Fruit fly (Drosophila melanogaster) whole organism, embryonic: ENCODE results near the gene Sec23.

Source experiments
- CG1024 ChIP-seq: fragments of 200-800 bp; sonication (Bioruptor generic); IDR thresholded peaks from 2 replicates; pipeline ENCODE4 v1.3.6; 2022; ENCODE audit warnings: missing biosample characterization, missing genetic modification characterization
- CG10462 ChIP-seq: fragments of 200-800 bp; sonication (Bioruptor generic); optimal IDR thresholded peaks from 2 replicates; lab custom pipeline; 2016; ENCODE audit warnings: missing biosample characterization, missing genetic modification characterization
- CG11093 ChIP-seq: fragments of 200-800 bp; sonication (Bioruptor generic); IDR thresholded peaks from 3 replicates; pipeline ENCODE4 v1.3.6; 2022; ENCODE audit warnings: missing biosample characterization, missing genetic modification characterization
- CG11456 ChIP-seq: fragments of 200-800 bp; sonication (Bioruptor generic); IDR thresholded peaks from 3 replicates; pipeline ENCODE4 v1.3.6; 2022; ENCODE audit warnings: missing biosample characterization, missing genetic modification characterization
- CG11696 ChIP-seq: fragments of 200-800 bp; sonication (Bioruptor generic); IDR thresholded peaks from 2 replicates; pipeline ENCODE4 v1.3.6; 2022; ENCODE audit warnings: missing biosample characterization, missing genetic modification characterization
- CG11723 ChIP-seq: fragments of 200-800 bp; sonication (Bioruptor generic); optimal IDR thresholded peaks from 2 replicates; lab custom pipeline; 2017; ENCODE audit warnings: missing biosample characterization, mild to moderate bottlenecking, missing genetic modification characterization
- CG13296 ChIP-seq: fragments of 200-800 bp; sonication (Bioruptor generic); optimal IDR thresholded peaks from 3 replicates; lab custom pipeline; 2018; ENCODE audit warnings: missing biosample characterization, mild to moderate bottlenecking, missing genetic modification characterization
- CG16779 ChIP-seq: fragments of 200-800 bp; sonication (Bioruptor generic); IDR thresholded peaks from 2 replicates; pipeline ENCODE4 v1.3.6; 2022; ENCODE audit warnings: missing biosample characterization, missing genetic modification characterization
- CG17802 ChIP-seq: fragments of 200-800 bp; sonication (Bioruptor generic); optimal IDR thresholded peaks from 2 replicates; lab custom pipeline; 2018; ENCODE audit warnings: missing biosample characterization, mild to moderate bottlenecking, missing genetic modification characterization, moderate library complexity
- CG2202 ChIP-seq: fragments of 200-800 bp; sonication (Bioruptor generic); optimal IDR thresholded peaks from 2 replicates; lab custom pipeline; 2018; ENCODE audit warnings: missing biosample characterization, mild to moderate bottlenecking, missing genetic modification characterization
- CG31224 ChIP-seq: fragments of 200-800 bp; sonication (Bioruptor generic); IDR thresholded peaks from 2 replicates; pipeline ENCODE4 v1.3.6; 2022; ENCODE audit warnings: missing biosample characterization, missing genetic modification characterization
- CG31365 ChIP-seq: fragments of 200-800 bp; sonication (Bioruptor generic); optimal IDR thresholded peaks from 2 replicates; lab custom pipeline; 2018; ENCODE audit warnings: missing biosample characterization, mild to moderate bottlenecking, missing genetic modification characterization
- CG31441 ChIP-seq: fragments of 200-800 bp; sonication (Bioruptor generic); IDR thresholded peaks from 2 replicates; pipeline ENCODE4 v1.3.6; 2022; ENCODE audit warnings: missing biosample characterization, missing genetic modification characterization
- CG3838 ChIP-seq: fragments of 200-800 bp; sonication (Bioruptor generic); optimal IDR thresholded peaks from 3 replicates; lab custom pipeline; 2016; ENCODE audit warnings: missing biosample characterization, missing genetic modification characterization
- CG4707 ChIP-seq: fragments of 200-800 bp; sonication (Bioruptor generic); optimal IDR thresholded peaks from 2 replicates; lab custom pipeline; 2018; ENCODE audit warnings: missing biosample characterization, mild to moderate bottlenecking, missing genetic modification characterization, moderate library complexity
- CG6791 ChIP-seq: fragments of 200-800 bp; sonication (Bioruptor generic); IDR thresholded peaks from 3 replicates; pipeline ENCODE4 v1.3.6; 2022; ENCODE audit warnings: missing biosample characterization, missing genetic modification characterization; ENCODE audit not compliant: partially characterized antibody
- CG6854 ChIP-seq: fragments of 200-800 bp; sonication (Bioruptor generic); optimal IDR thresholded peaks from 3 replicates; lab custom pipeline; 2017; ENCODE audit warnings: missing biosample characterization, mild to moderate bottlenecking, missing genetic modification characterization
- CG8281 ChIP-seq: fragments of 200-800 bp; sonication (Bioruptor generic); optimal IDR thresholded peaks from 2 replicates; lab custom pipeline; 2018; ENCODE audit warnings: missing biosample characterization, mild to moderate bottlenecking, missing genetic modification characterization, moderate library complexity
- CG8478 ChIP-seq: fragments of >200 bp; optimal IDR thresholded peaks from 2 replicates; lab custom pipeline; 2018
- CHES-1-like ChIP-seq: fragments of 200-800 bp; sonication (Bioruptor generic); optimal IDR thresholded peaks from 2 replicates; lab custom pipeline; 2016; ENCODE audit warnings: missing biosample characterization, missing genetic modification characterization
- D19A ChIP-seq: fragments of 200-800 bp; optimal IDR thresholded peaks from 3 replicates; lab custom pipeline; 2019; ENCODE audit warnings: missing biosample characterization, mild to moderate bottlenecking, missing genetic modification characterization, moderate library complexity
- Dfd ChIP-seq, 2 experiments: fragments of >200 bp; optimal IDR thresholded peaks; 2 replicates each; lab custom pipeline; 2017; ENCODE audit warnings: missing biosample characterization in 2 of 2, missing genetic modification characterization in 2 of 2
- Fer3 ChIP-seq: fragments of 200-800 bp; sonication (Bioruptor generic); optimal IDR thresholded peaks from 2 replicates; lab custom pipeline; 2018; ENCODE audit warnings: missing biosample characterization, mild to moderate bottlenecking, missing genetic modification characterization, moderate library complexity
- HLH54F ChIP-seq: fragments of 200-800 bp; sonication (Bioruptor generic); optimal IDR thresholded peaks from 3 replicates; lab custom pipeline; 2016; ENCODE audit warnings: missing biosample characterization, missing genetic modification characterization
- Mrtf ChIP-seq: fragments of 200-800 bp; sonication (Bioruptor generic); IDR thresholded peaks from 3 replicates; pipeline ENCODE4 v1.3.6; 2022; ENCODE audit warnings: missing biosample characterization, missing genetic modification characterization
- Oaz ChIP-seq: fragments of 200-800 bp; sonication (Bioruptor generic); IDR thresholded peaks from 2 replicates; pipeline ENCODE4 v1.3.6; 2022; ENCODE audit warnings: missing biosample characterization, missing genetic modification characterization
- Optix ChIP-seq: fragments of 200-800 bp; sonication (Bioruptor generic); IDR thresholded peaks from 3 replicates; pipeline ENCODE4 v1.3.6; 2022; ENCODE audit warnings: missing biosample characterization, missing genetic modification characterization
- Rx ChIP-seq: fragments of 200-800 bp; sonication (Bioruptor generic); IDR thresholded peaks from 2 replicates; pipeline ENCODE4 v1.3.6; 2022; ENCODE audit warnings: missing biosample characterization, missing genetic modification characterization
- Sox102F ChIP-seq: fragments of 200-800 bp; sonication (Bioruptor generic); optimal IDR thresholded peaks from 2 replicates; lab custom pipeline; 2018; ENCODE audit warnings: missing biosample characterization, mild to moderate bottlenecking, missing genetic modification characterization, moderate library complexity
- Xrp1 ChIP-seq: fragments of 200-800 bp; sonication (Bioruptor generic); IDR thresholded peaks from 2 replicates; pipeline ENCODE4 v1.3.6; 2022; ENCODE audit warnings: missing biosample characterization, missing genetic modification characterization
- ab ChIP-seq: fragments of 200-800 bp; sonication (Bioruptor generic); optimal IDR thresholded peaks from 2 replicates; lab custom pipeline; 2016; ENCODE audit warnings: missing biosample characterization, missing genetic modification characterization
- amos ChIP-seq: fragments of 200-800 bp; sonication (Bioruptor generic); IDR thresholded peaks from 2 replicates; pipeline ENCODE4 v1.3.6; 2022; ENCODE audit warnings: missing biosample characterization, missing genetic modification characterization; ENCODE audit not compliant: partially characterized antibody
- ase ChIP-seq: fragments of 200-800 bp; sonication (Bioruptor generic); IDR thresholded peaks from 3 replicates; pipeline ENCODE4 v1.3.6; 2022; ENCODE audit warnings: missing biosample characterization, missing genetic modification characterization
- az2 ChIP-seq: fragments of 200-800 bp; sonication (Bioruptor generic); optimal IDR thresholded peaks from 3 replicates; lab custom pipeline; 2016; ENCODE audit warnings: missing biosample characterization, missing genetic modification characterization
- bigmax ChIP-seq: fragments of 200-800 bp; sonication (Bioruptor generic); optimal IDR thresholded peaks from 2 replicates; lab custom pipeline; 2018; ENCODE audit warnings: missing biosample characterization, mild to moderate bottlenecking, missing genetic modification characterization
- cad ChIP-seq: fragments of >200 bp; optimal IDR thresholded peaks from 2 replicates; lab custom pipeline; 2017; ENCODE audit warnings: missing biosample characterization, missing genetic modification characterization
- ci ChIP-seq: fragments of 200-800 bp; sonication (Bioruptor generic); IDR thresholded peaks from 3 replicates; pipeline ENCODE4 v1.3.6; 2022; ENCODE audit warnings: missing biosample characterization, missing genetic modification characterization
- dati ChIP-seq: fragments of 200-800 bp; sonication (Bioruptor generic); IDR thresholded peaks from 2 replicates; pipeline ENCODE4 v1.3.6; 2022; ENCODE audit warnings: missing biosample characterization, missing genetic modification characterization
- disco-r ChIP-seq: fragments of 200-800 bp; sonication (Bioruptor generic); optimal IDR thresholded peaks from 2 replicates; lab custom pipeline; 2016; ENCODE audit warnings: missing biosample characterization, missing genetic modification characterization
- fd102C ChIP-seq: fragments of 200-800 bp; sonication (Bioruptor generic); optimal IDR thresholded peaks from 2 replicates; lab custom pipeline; 2018; ENCODE audit warnings: missing biosample characterization, mild to moderate bottlenecking, missing genetic modification characterization, moderate library complexity
- hb ChIP-seq: fragments of 200-800 bp; sonication (Bioruptor generic); IDR thresholded peaks from 3 replicates; pipeline ENCODE4 v1.3.6; 2022; ENCODE audit warnings: missing biosample characterization, missing genetic modification characterization; ENCODE audit not compliant: partially characterized antibody
- hbn ChIP-seq: fragments of 200-800 bp; sonication (Bioruptor generic); IDR thresholded peaks from 2 replicates; pipeline ENCODE4 v1.3.6; 2022; ENCODE audit warnings: missing biosample characterization, missing genetic modification characterization; ENCODE audit not compliant: partially characterized antibody
- inv ChIP-seq: fragments of 200-800 bp; sonication (Bioruptor generic); IDR thresholded peaks from 2 replicates; pipeline ENCODE4 v1.3.6; 2022; ENCODE audit warnings: missing biosample characterization, missing genetic modification characterization; ENCODE audit not compliant: partially characterized antibody
- nerfin-2 ChIP-seq: fragments of 200-800 bp; sonication (Bioruptor generic); IDR thresholded peaks from 2 replicates; pipeline ENCODE4 v1.3.6; 2022; ENCODE audit warnings: missing biosample characterization, missing genetic modification characterization; ENCODE audit not compliant: partially characterized antibody
- nmo ChIP-seq: fragments of 200-800 bp; sonication (Bioruptor generic); optimal IDR thresholded peaks from 2 replicates; lab custom pipeline; 2018; ENCODE audit warnings: missing biosample characterization, mild to moderate bottlenecking, missing genetic modification characterization, moderate library complexity
- oc ChIP-seq: fragments of 200-800 bp; sonication (Bioruptor generic); optimal IDR thresholded peaks from 2 replicates; lab custom pipeline; 2018; ENCODE audit warnings: missing biosample characterization, mild to moderate bottlenecking, missing genetic modification characterization, moderate library complexity
- sens-2 ChIP-seq: fragments of 200-800 bp; sonication (Bioruptor generic); IDR thresholded peaks from 2 replicates; pipeline ENCODE4 v1.3.6; 2022; ENCODE audit warnings: missing biosample characterization, missing genetic modification characterization
- unc-4 ChIP-seq: fragments of 200-800 bp; sonication (Bioruptor generic); IDR thresholded peaks from 2 replicates; pipeline ENCODE4 v1.3.6; 2022; ENCODE audit warnings: missing biosample characterization, missing genetic modification characterization; ENCODE audit not compliant: partially characterized antibody
- usp ChIP-seq: fragments of >200 bp; optimal IDR thresholded peaks from 2 replicates; lab custom pipeline; 2017; ENCODE audit warnings: missing biosample characterization, missing genetic modification characterization
- yki ChIP-seq: fragments of >200 bp; optimal IDR thresholded peaks from 3 replicates; lab custom pipeline; 2018

The Sec23 gene

DNA sequence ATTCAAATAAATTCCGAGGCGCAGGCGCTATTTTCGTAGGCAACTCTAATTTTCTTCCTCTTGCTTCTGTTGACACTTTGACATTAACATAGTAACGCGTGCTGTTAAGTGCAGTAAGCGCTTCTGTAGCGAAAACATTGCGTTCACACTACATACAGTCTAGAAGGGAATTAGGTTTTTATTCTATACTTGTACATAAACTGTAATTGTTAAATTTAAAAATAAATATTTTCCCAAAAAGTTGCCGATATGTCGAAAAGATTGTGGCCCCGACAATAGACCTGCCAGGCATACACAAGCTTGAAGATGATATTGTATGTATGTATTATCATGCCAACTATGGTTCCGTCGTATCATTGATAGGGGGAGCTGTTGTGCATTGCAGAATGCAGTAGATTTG is 42.4 kb upstream of the Sec23 start, which contains the start of gene asl (continued):
- TF ChIP-seq CG17802 (tag; lab: Kevin White, UChicago): peak; percentile 90
- no peak for TF ChIP-seq oc
- TF ChIP-seq unc-4: no peak
- TF ChIP-seq cad (GFP tag; lab: Kevin White, UChicago): no peak

DNA sequence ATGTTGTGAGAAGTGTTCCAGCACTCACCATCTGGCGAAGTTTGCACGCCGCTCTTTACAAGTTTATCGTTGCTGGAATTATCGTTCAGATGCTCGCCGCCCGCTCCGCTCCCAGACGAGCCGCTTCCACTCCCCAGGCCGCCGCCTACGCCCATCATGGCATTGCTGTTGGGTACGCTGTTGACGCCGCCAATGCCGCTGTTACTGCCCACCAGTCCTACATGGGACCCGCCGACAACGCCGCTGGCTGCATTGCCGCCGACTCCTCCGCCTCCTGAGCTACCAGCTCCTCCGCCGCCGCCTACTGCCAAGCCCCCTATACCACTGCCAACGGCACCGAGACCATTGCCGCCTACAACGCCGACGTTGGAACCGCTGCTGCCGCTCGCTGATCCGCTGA is 40.4 kb upstream of the Sec23 start:
- TF ChIP-seq fd102C (no peak), CG11093 (0 out of 3 replicates have a peak, but pooled peaks have one; percentile 40), CG6791 (no peak), Fer3 (no peak), CHES-1-like (GFP tag; lab: Kevin White, UChicago) (no peak), D19A (tag; lab: Kevin White, UChicago) (no peak), az2 (GFP tag; lab: Kevin White, UChicago) (no peak), CG11696 (GFP tag; lab: Robert Waterston, UW) (no peak), CG31365 (tag; lab: Kevin White, UChicago) (no peak), oc (no peak), inv (0 out of 2 replicates have a peak, but pooled peaks have one; percentile 12), Sox102F (GFP tag; lab: Kevin White, UChicago) (no peak), Oaz (GFP tag; lab: Robert Waterston, UW) (no peak), CG10462 (no peak), hb (GFP tag; lab: Robert Waterston, UW) (no peak), CG31441 (GFP tag; lab: Robert Waterston, UW) (no peak), Optix (GFP tag; lab: Robert Waterston, UW) (no peak), disco-r (GFP tag; lab: Kevin White, UChicago) (no peak), CG2202 (tag; lab: Kevin White, UChicago) (no peak), bigmax (GFP tag; lab: Kevin White, UChicago) (no peak), Rx (GFP tag; lab: Robert Waterston, UW) (no peak), CG6854 (GFP tag; lab: Kevin White, UChicago) (no peak), CG16779 (0 out of 2 replicates have a peak, but pooled peaks have one; percentile 18), ci (GFP tag; lab: Robert Waterston, UW) (0 out of 3 replicates have a peak, but pooled peaks have one; percentile 25), CG4707 (GFP tag; lab: Kevin White, UChicago) (no peak), CG8281 (tag; lab: Kevin White, UChicago) (no peak), Mrtf (GFP tag; lab: Robert Waterston, UW) (no peak), CG3838 (GFP tag; lab: Kevin White, UChicago) (no peak), Xrp1 (GFP tag; lab: Robert Waterston, UW) (no peak), CG8478 (lab: Kevin White, UChicago) (peak; percentile 59), amos (GFP tag; lab: Robert Waterston, UW) (no peak), yki (no peak), Dfd (GFP tag; optimal IDR thresholded peaks at IDR 0.05; lab: Kevin White, UChicago) (peak in 1 of 2 experiments; percentile 73), unc-4 (no peak), dati (GFP tag; lab: Robert Waterston, UW) (no peak), CG11456 (GFP tag; lab: Robert Waterston, UW) (0 out of 3 replicates have a peak, but pooled peaks have one; percentile 32), hbn (GFP tag; lab: Robert Waterston, UW) (no peak), CG11723 (GFP tag; lab: Kevin White, UChicago) (no peak), CG13296 (GFP tag; lab: Kevin White, UChicago) (no peak), cad (GFP tag; lab: Kevin White, UChicago) (no peak), nmo (GFP tag; lab: Kevin White, UChicago) (no peak), usp (GFP tag; lab: Kevin White, UChicago) (no peak), sens-2 (GFP tag; lab: Robert Waterston, UW) (no peak), nerfin-2 (GFP tag; lab: Robert Waterston, UW) (no peak), ase (no peak), HLH54F (no peak), ab (GFP tag; lab: Kevin White, UChicago) (no peak), CG31224 (no peak), CG1024 (GFP tag; lab: Robert Waterston, UW) (no peak)
